Worm (Caenorhabditis elegans): ENCODE results near the gene egl-45.

egl-45 gene

DNA sequence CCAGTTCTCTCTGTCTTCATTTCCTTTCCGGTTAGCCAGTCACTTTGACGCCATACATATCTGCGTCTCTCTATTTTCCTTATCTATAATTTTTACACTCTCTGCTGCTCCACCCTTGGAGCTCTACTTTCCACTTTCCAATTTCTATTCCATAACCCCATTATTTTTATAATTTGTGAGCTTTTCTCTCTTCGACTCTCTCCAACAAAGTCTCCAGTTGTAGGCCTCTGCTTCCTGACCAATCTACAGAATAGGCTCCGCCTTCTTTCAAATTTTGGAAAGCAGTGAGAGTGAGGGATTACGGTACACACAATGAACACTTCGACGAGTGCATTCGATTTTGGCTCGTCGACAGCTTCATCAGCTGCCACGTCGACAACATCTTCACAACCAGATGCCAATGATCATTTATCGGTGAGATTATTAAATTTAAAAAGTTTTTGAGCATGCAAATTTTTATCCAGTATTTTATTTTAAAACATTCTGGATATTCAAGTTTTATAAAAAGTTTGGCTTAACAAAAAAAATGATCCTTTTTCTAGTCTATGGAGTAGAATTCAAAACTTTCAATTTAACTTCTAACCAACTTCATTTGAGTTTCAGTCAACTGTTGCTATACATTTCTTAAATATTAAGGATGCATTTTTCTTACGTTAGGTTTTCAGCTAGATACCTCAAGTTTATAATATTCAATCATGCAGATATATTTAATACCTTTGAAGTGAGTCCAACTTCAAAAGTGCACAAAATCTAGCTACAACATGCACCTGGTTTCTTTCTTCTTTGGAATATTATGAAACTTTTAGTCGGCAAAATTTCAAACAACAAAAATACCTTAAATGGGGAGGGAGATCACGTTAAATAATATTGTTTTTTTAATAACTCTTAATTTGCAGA is 14.0 kb downstream of the egl-45 start, which contains the start of gene egl-5:
Gene egl-5 (plus strand): TSS at position 216 of the 897 bp plus-strand sequence.
- TF ChIP-seq nhr-77 (tag; optimal IDR thresholded peaks at IDR 0.05), result no peak
- TF ChIP-seq ceh-28 (tag; optimal IDR thresholded peaks at IDR 0.05), result no peak
- no peak for TF ChIP-seq unc-62 (GFP tag; optimal IDR thresholded peaks at IDR 0.05)
- TF ChIP-seq nhr-28 (tag; optimal IDR thresholded peaks at IDR 0.05), result no peak
- TF ChIP-seq nfya-1 (tag; optimal IDR thresholded peaks at IDR 0.05; ENCODE audit: insufficient read depth), result peak; percentile 79
- peak; percentile 100 for TF ChIP-seq nhr-23 (tag; optimal IDR thresholded peaks at IDR 0.05)
- no peak for TF ChIP-seq ceh-82 (tag; optimal IDR thresholded peaks at IDR 0.05)
- no peak for TF ChIP-seq sea-2 (GFP tag; optimal IDR thresholded peaks at IDR 0.05)
- no peak for TF ChIP-seq nhr-237 (tag; optimal IDR thresholded peaks at IDR 0.05)
- TF ChIP-seq skn-1 (tag; optimal IDR thresholded peaks at IDR 0.05), result peak; percentile 100
- peak; percentile 99 for TF ChIP-seq egl-5 (tag; optimal IDR thresholded peaks at IDR 0.05)
- TF ChIP-seq elt-3 (tag; optimal IDR thresholded peaks at IDR 0.05), result no peak

ce11 chrIII:7812208-7812880 is 16.1 kb downstream of the egl-45 start:
- TF ChIP-seq pqm-1 (tag; optimal IDR thresholded peaks at IDR 0.05), result no peak
- peak; percentile 100 for TF ChIP-seq egl-5 (tag; optimal IDR thresholded peaks at IDR 0.05)
- TF ChIP-seq elt-2 (tag; optimal IDR thresholded peaks at IDR 0.05), result no peak
- no peak for TF ChIP-seq lsy-12 (tag; optimal IDR thresholded peaks at IDR 0.05)
- peak; percentile 96 for TF ChIP-seq nfya-1 (tag; optimal IDR thresholded peaks at IDR 0.05; ENCODE audit: insufficient read depth)
- no peak for TF ChIP-seq egl-27 (tag; optimal IDR thresholded peaks at IDR 0.05)

DNA sequence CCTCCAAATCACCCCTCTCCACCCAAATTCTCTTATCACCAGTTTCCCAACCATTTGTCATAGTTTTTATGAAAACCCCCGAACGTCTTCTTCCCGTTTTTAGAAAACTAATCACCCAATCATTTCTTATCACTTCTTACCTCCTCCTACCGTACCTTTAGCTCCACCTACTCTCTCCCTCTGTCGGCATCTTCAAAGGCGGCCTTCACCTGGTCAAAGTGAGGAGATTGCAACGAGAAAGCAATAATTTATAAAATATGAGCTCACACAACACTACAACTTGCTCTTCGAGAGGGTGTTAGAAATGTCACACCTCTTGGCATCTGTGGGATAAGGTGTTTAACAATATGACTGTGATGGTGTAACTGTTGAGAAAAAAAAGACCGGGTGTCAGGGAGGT is 19.4 kb downstream of the egl-45 start:
- TF ChIP-seq mdl-1 (tag; optimal IDR thresholded peaks at IDR 0.05) (no peak), egl-5 (tag; optimal IDR thresholded peaks at IDR 0.05) (peak; percentile 98), lsy-12 (tag; optimal IDR thresholded peaks at IDR 0.05) (no peak), nhr-11 (tag; optimal IDR thresholded peaks at IDR 0.05) (no peak), nhr-28 (tag; optimal IDR thresholded peaks at IDR 0.05) (no peak), lin-39 (tag; optimal IDR thresholded peaks at IDR 0.05) (no peak), nfya-1 (tag; optimal IDR thresholded peaks at IDR 0.05; ENCODE audit: insufficient read depth) (peak; percentile 11), zag-1 (tag; optimal IDR thresholded peaks at IDR 0.05) (no peak), unc-62 (GFP tag; optimal IDR thresholded peaks at IDR 0.05) (no peak), ztf-11 (tag; optimal IDR thresholded peaks at IDR 0.05) (no peak), fkh-2 (tag; optimal IDR thresholded peaks at IDR 0.05) (no peak), ceh-28 (tag; optimal IDR thresholded peaks at IDR 0.05) (no peak)

- TF ChIP-seq eor-1 (tag; optimal IDR thresholded peaks at IDR 0.05) (no peak), egl-5 (tag; optimal IDR thresholded peaks at IDR 0.05) (peak; percentile 100)
These were observed 21.5 kb downstream of the egl-45 start for ce11 chrIII:7806947-7807346.

- no peak for TF ChIP-seq nhr-43 (tag; optimal IDR thresholded peaks at IDR 0.05; ENCODE audit: poor library complexity, severe bottlenecking)
- no peak for TF ChIP-seq elt-1 (tag; optimal IDR thresholded peaks at IDR 0.05)
- TF ChIP-seq ceh-16 (tag; optimal IDR thresholded peaks at IDR 0.05), result no peak
- peak; percentile 98 for TF ChIP-seq egl-5 (tag; optimal IDR thresholded peaks at IDR 0.05)
- TF ChIP-seq nhr-28 (tag; optimal IDR thresholded peaks at IDR 0.05), result no peak
These were observed 23.2 kb downstream of the egl-45 start for ce11 chrIII:7805253-7805652.

ce11 chrIII:7795311-7795710 is 33.1 kb downstream of the egl-45 start, which contains the start of gene cyk-7:
cyk-7 (minus strand) TSS chrIII:7795409.
- TF ChIP-seq ceh-82 (tag; optimal IDR thresholded peaks at IDR 0.05), result no peak
- TF ChIP-seq lin-39 (tag; optimal IDR thresholded peaks at IDR 0.05), result no peak
- no peak for TF ChIP-seq zag-1 (tag; optimal IDR thresholded peaks at IDR 0.05)
- TF ChIP-seq fkh-10 (GFP tag; optimal IDR thresholded peaks at IDR 0.05), result no peak
- no peak for TF ChIP-seq ztf-11 (tag; optimal IDR thresholded peaks at IDR 0.05)
- no peak for TF ChIP-seq pqm-1 (tag; optimal IDR thresholded peaks at IDR 0.05)
- no peak for TF ChIP-seq fos-1 (tag; optimal IDR thresholded peaks at IDR 0.05)
- TF ChIP-seq aly-2 (tag; optimal IDR thresholded peaks at IDR 0.05), result no peak
- TF ChIP-seq nhr-25 (tag; optimal IDR thresholded peaks at IDR 0.05), result no peak

Measured in whole organism, L3 larva.